Worm (Caenorhabditis elegans): Measurements from ENCODE around the gene T10B10.4.

DNA sequence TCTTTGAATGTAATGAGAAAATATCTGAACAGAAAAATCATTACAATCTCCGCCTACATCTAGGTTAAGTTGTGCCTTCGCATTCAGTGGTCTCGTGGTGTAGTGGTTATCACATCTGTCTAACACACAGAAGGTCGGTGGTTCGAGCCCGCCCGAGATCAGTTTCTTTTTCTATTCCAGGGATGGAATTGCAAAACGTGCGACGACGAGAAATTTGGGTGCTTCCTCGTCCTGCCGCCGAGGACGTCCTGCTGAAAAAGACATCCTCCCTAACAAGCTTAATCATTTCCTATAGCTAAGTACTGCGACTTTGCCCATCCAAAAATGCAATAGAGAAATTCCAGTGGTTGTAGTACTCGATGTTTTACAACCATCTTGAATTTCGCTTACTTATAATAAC lies 46.1 kb downstream of the T10B10.4 start:
- TF ChIP-seq flt-1 (GFP tag; IDR thresholded peaks at IDR 0.05) (peak; percentile 60; the same call in 1 of the 2 replicates), ztf-29 (GFP tag; IDR thresholded peaks at IDR 0.05) (no peak; the same call in 1 of the 2 replicates), ref-1 (GFP tag; conservative IDR thresholded peaks at IDR 0.05) (no peak), cog-1 (tag; optimal IDR thresholded peaks at IDR 0.05) (no peak), med-1 (GFP tag; optimal IDR thresholded peaks at IDR 0.05; ENCODE audit: insufficient read depth) (no peak), T22C8.4 (GFP tag; IDR thresholded peaks at IDR 0.05) (no peak), ztf-23 (GFP tag; IDR thresholded peaks at IDR 0.05) (no peak), tab-1 (GFP tag; IDR thresholded peaks at IDR 0.05) (no peak), klf-2 (GFP tag; conservative IDR thresholded peaks at IDR 0.05) (0 out of 2 replicates have a peak, but pooled peaks have one; percentile 16)
